Worm (Caenorhabditis elegans) whole organism, L4 larva: Measurements from ENCODE around the gene Y7A5A.1.
A peak's percentile ranks its signal among the peaks of the same experiment; 100 is the strongest.

Experiments used
- D1046.2 ChIP-seq: fragments of 200-800 bp; sonication (Bioruptor generic); IDR thresholded peaks from 2 replicates; pipeline ENCODE4 v1.3.6; 2022; ENCODE audit warnings: missing genetic modification characterization, missing compliant biosample characterization
- F10B5.3 ChIP-seq: sonication (generic microtip); optimal IDR thresholded peaks from 2 replicates; lab custom pipeline; 2016; ENCODE audit warnings: mild to moderate bottlenecking, missing genetic modification characterization, missing compliant biosample characterization
- F44E2.7 ChIP-seq: fragments of 200-800 bp; sonication (Bioruptor generic); IDR thresholded peaks from 2 replicates; pipeline ENCODE4 v2.1.2; 2022; ENCODE audit warnings: missing genetic modification characterization, missing compliant biosample characterization
- T20F7.1 ChIP-seq: fragments of 200-800 bp; sonication (Bioruptor generic); optimal IDR thresholded peaks from 2 replicates; lab custom pipeline; 2018; ENCODE audit warnings: mild to moderate bottlenecking, missing genetic modification characterization, missing compliant biosample characterization
- Y105C5A.15 ChIP-seq: fragments of 200-800 bp; sonication (Bioruptor generic); IDR thresholded peaks from 2 replicates; pipeline ENCODE4 v1.3.6; 2022; ENCODE audit warnings: missing genetic modification characterization, missing compliant biosample characterization
- aha-1 ChIP-seq: fragments of 150-350 bp; peaks from one replicate; lab custom pipeline; 2014; ENCODE audit warnings: missing biosample characterization, missing genetic modification characterization
- arid-1 ChIP-seq: fragments of 200-800 bp; sonication (Bioruptor generic); conservative IDR thresholded peaks from 2 replicates; pipeline ENCODE4 v1.3.6; 2022; ENCODE audit warnings: missing genetic modification reagents, missing genetic modification characterization, missing compliant biosample characterization
- ceh-20 ChIP-seq: fragments of 200-800 bp; sonication (Bioruptor generic); IDR thresholded peaks from 2 replicates; pipeline ENCODE4 v1.3.6; 2022; ENCODE audit warnings: missing genetic modification reagents, missing genetic modification characterization, missing compliant biosample characterization
- ctbp-1 ChIP-seq: fragments of 200-800 bp; sonication (Bioruptor generic); IDR thresholded peaks from 2 replicates; pipeline ENCODE4 v1.3.6; 2022; ENCODE audit warnings: missing genetic modification reagents, missing genetic modification characterization, missing compliant biosample characterization
- daf-16 ChIP-seq, 3 experiments: sonication (generic microtip); optimal IDR thresholded peaks; 2 replicates each; lab custom pipeline; 2016 to 2017; ENCODE audit warnings: missing genetic modification characterization in 3 of 3, missing genetic modification reagents in 3 of 3, mild to moderate bottlenecking in 2 of 3, missing compliant biosample characterization in 2 of 3, missing biosample characterization in 1 of 3, moderate library complexity in 1 of 3
- dmd-6 ChIP-seq: fragments of 200-800 bp; sonication (Bioruptor generic); IDR thresholded peaks from 2 replicates; pipeline ENCODE4 v1.3.6; 2022; ENCODE audit warnings: missing genetic modification reagents, missing genetic modification characterization, missing compliant biosample characterization
- dmd-8 ChIP-seq: fragments of 200-800 bp; sonication (Bioruptor generic); IDR thresholded peaks from 2 replicates; pipeline ENCODE4 v1.3.6; 2022; ENCODE audit warnings: missing genetic modification characterization, missing compliant biosample characterization
- dmd-9 ChIP-seq: fragments of 200-800 bp; sonication (Bioruptor generic); IDR thresholded peaks from 2 replicates; pipeline ENCODE4 v1.3.6; 2022; ENCODE audit warnings: missing genetic modification reagents, missing genetic modification characterization, missing compliant biosample characterization
- dve-1 ChIP-seq: sonication (generic microtip); optimal IDR thresholded peaks from 2 replicates; lab custom pipeline; 2017; ENCODE audit warnings: antibody characterized with exemption, mild to moderate bottlenecking, missing genetic modification characterization, missing compliant biosample characterization; ENCODE audit not compliant: insufficient read depth
- egl-43 ChIP-seq: fragments of 200-800 bp; sonication (Bioruptor generic); IDR thresholded peaks from 2 replicates; pipeline ENCODE4 v1.3.6; 2022; ENCODE audit warnings: missing genetic modification reagents, missing genetic modification characterization, missing compliant biosample characterization
- fkh-10 ChIP-seq: fragments of 150-350 bp; optimal IDR thresholded peaks from 2 replicates; lab custom pipeline; 2014; ENCODE audit warnings: missing biosample characterization, missing genetic modification reagents, missing genetic modification characterization
- fos-1 ChIP-seq: fragments of 150-350 bp; optimal IDR thresholded peaks from 2 replicates; lab custom pipeline; 2014; ENCODE audit warnings: missing biosample characterization, missing genetic modification characterization
- hlh-30 ChIP-seq: sonication (generic microtip); optimal IDR thresholded peaks from 2 replicates; lab custom pipeline; 2017; ENCODE audit warnings: antibody characterized with exemption, mild to moderate bottlenecking, missing genetic modification characterization, missing compliant biosample characterization; ENCODE audit not compliant: insufficient read depth
- hmg-1.1 ChIP-seq: fragments of 200-800 bp; sonication (Bioruptor generic); IDR thresholded peaks from 2 replicates; pipeline ENCODE4 v1.3.6; 2022; ENCODE audit warnings: missing genetic modification reagents, missing genetic modification characterization, missing compliant biosample characterization
- lim-7 ChIP-seq: fragments of 200-800 bp; sonication (Bioruptor generic); IDR thresholded peaks from 2 replicates; pipeline ENCODE4 v1.3.6; 2022; ENCODE audit warnings: missing genetic modification characterization, missing compliant biosample characterization
- lin-1 ChIP-seq: fragments of 200-800 bp; sonication (Bioruptor generic); IDR thresholded peaks from 2 replicates; pipeline ENCODE4 v1.3.6; 2022; ENCODE audit warnings: missing genetic modification reagents, missing genetic modification characterization, missing compliant biosample characterization
- lin-13 ChIP-seq: fragments of 150-350 bp; optimal IDR thresholded peaks from 2 replicates; lab custom pipeline; 2014; ENCODE audit warnings: missing biosample characterization, missing genetic modification reagents, missing genetic modification characterization
- lin-38 ChIP-seq: fragments of 200-800 bp; sonication (Bioruptor generic); IDR thresholded peaks from 2 replicates; pipeline ENCODE4 v1.3.6; 2022; ENCODE audit warnings: missing genetic modification reagents, missing genetic modification characterization, missing compliant biosample characterization
- lir-3 ChIP-seq: sonication (generic microtip); optimal IDR thresholded peaks from 2 replicates; lab custom pipeline; 2016; ENCODE audit warnings: mild to moderate bottlenecking, missing genetic modification characterization, missing compliant biosample characterization
- lsy-2 ChIP-seq, 2 experiments: fragments of 150-350 bp in 1 of 2; sonication (generic microtip) in 1 of 2; optimal IDR thresholded peaks; 2 replicates each; lab custom pipeline; 2014 to 2017; ENCODE audit warnings: missing biosample characterization in 2 of 2, missing genetic modification characterization in 2 of 2
- madf-9 ChIP-seq: fragments of 200-800 bp; sonication (Bioruptor generic); conservative IDR thresholded peaks from 2 replicates; pipeline ENCODE4 v1.3.6; 2022; ENCODE audit warnings: missing genetic modification reagents, missing genetic modification characterization, missing compliant biosample characterization
- mep-1 ChIP-seq: fragments of 150-350 bp; sonication (generic microtip); optimal IDR thresholded peaks from 3 replicates; lab custom pipeline; 2014; ENCODE audit warnings: missing biosample characterization, missing genetic modification characterization
- mes-2 ChIP-seq: sonication (generic microtip); optimal IDR thresholded peaks from 2 replicates; lab custom pipeline; 2016; ENCODE audit warnings: missing genotype, mild to moderate bottlenecking, missing genetic modification characterization, missing compliant biosample characterization; ENCODE audit not compliant: poor library complexity, severe bottlenecking
- nhr-102 ChIP-seq: sonication (generic microtip); optimal IDR thresholded peaks from 2 replicates; lab custom pipeline; 2016; ENCODE audit warnings: mild to moderate bottlenecking, missing genetic modification characterization, moderate library complexity, missing compliant biosample characterization
- nhr-111 ChIP-seq: fragments of 200-800 bp; sonication (Bioruptor generic); optimal IDR thresholded peaks from 2 replicates; lab custom pipeline; 2018; ENCODE audit warnings: mild to moderate bottlenecking, missing genetic modification characterization, missing compliant biosample characterization
- nhr-25 ChIP-seq: sonication (generic microtip); optimal IDR thresholded peaks from 2 replicates; lab custom pipeline; 2017; ENCODE audit warnings: missing genetic modification characterization, mild to moderate bottlenecking, missing compliant biosample characterization, antibody characterized with exemption, moderate library complexity, borderline replicate concordance; ENCODE audit not compliant: insufficient read depth
- nhr-28 ChIP-seq: fragments of 150-350 bp; optimal IDR thresholded peaks from 2 replicates; lab custom pipeline; 2014; ENCODE audit warnings: missing biosample characterization, missing genetic modification characterization
- nhr-41 ChIP-seq: fragments of 200-800 bp; sonication (Bioruptor generic); IDR thresholded peaks from 2 replicates; pipeline ENCODE4 v1.3.6; 2022; ENCODE audit warnings: missing genetic modification reagents, missing genetic modification characterization, missing compliant biosample characterization
- nhr-48 ChIP-seq: sonication (generic microtip); optimal IDR thresholded peaks from 2 replicates; lab custom pipeline; 2016; ENCODE audit warnings: mild to moderate bottlenecking, missing genetic modification characterization, missing compliant biosample characterization
- skn-1 ChIP-seq: fragments of 150-350 bp; optimal IDR thresholded peaks from 2 replicates; lab custom pipeline; 2014; ENCODE audit warnings: missing biosample characterization, missing genetic modification characterization
- snpc-1.2 ChIP-seq: fragments of 200-800 bp; sonication (Bioruptor generic); IDR thresholded peaks from 2 replicates; pipeline ENCODE4 v1.3.6; 2022; ENCODE audit warnings: missing genetic modification reagents, missing genetic modification characterization, missing compliant biosample characterization
- spr-1 ChIP-seq: sonication (generic microtip); optimal IDR thresholded peaks from 2 replicates; lab custom pipeline; 2016; ENCODE audit warnings: mild to moderate bottlenecking, missing genetic modification characterization, missing compliant biosample characterization
- spr-3 ChIP-seq: fragments of 200-800 bp; sonication (Bioruptor generic); optimal IDR thresholded peaks from 2 replicates; lab custom pipeline; 2018; ENCODE audit warnings: mild to moderate bottlenecking, missing genetic modification characterization, missing compliant biosample characterization
- tag-97 ChIP-seq: fragments of 200-800 bp; sonication (Bioruptor generic); IDR thresholded peaks from 2 replicates; pipeline ENCODE4 v1.3.6; 2022; ENCODE audit warnings: missing genetic modification characterization, missing compliant biosample characterization
- tra-1 ChIP-seq: fragments of 200-800 bp; sonication (Bioruptor generic); IDR thresholded peaks from 2 replicates; pipeline ENCODE4 v1.3.6; 2022; ENCODE audit warnings: missing genetic modification reagents, missing genetic modification characterization, missing compliant biosample characterization
- unc-130 ChIP-seq: sonication (generic microtip); optimal IDR thresholded peaks from 2 replicates; lab custom pipeline; 2016; ENCODE audit warnings: missing genetic modification reagents, missing genetic modification characterization, missing compliant biosample characterization
- unc-39 ChIP-seq: sonication (generic microtip); optimal IDR thresholded peaks from 2 replicates; lab custom pipeline; 2017; ENCODE audit warnings: missing biosample characterization, missing genetic modification characterization
- unc-62 ChIP-seq, 3 experiments: fragments of 150-350 bp in 1 of 3; sonication (generic microtip); optimal IDR thresholded peaks in 2 of 3; peaks in 1 of 3; 1 replicate in 1 of 3; 2 replicates in 2 of 3; lab custom pipeline; 2014 to 2017; ENCODE audit warnings: missing biosample characterization in 3 of 3, missing genetic modification characterization in 3 of 3, missing genetic modification reagents in 3 of 3, missing genotype in 1 of 3
- vab-7 ChIP-seq: fragments of 200-800 bp; sonication (Bioruptor generic); IDR thresholded peaks from 2 replicates; pipeline ENCODE4 v1.3.6; 2022; ENCODE audit warnings: missing genetic modification reagents, missing genetic modification characterization, missing compliant biosample characterization
- zip-11 ChIP-seq: fragments of 200-800 bp; sonication (Bioruptor generic); IDR thresholded peaks from 2 replicates; pipeline ENCODE4 v1.3.6; 2022; ENCODE audit warnings: missing genetic modification characterization, missing compliant biosample characterization
- ztf-7 ChIP-seq: fragments of 150-350 bp; optimal IDR thresholded peaks from 2 replicates; lab custom pipeline; 2014; ENCODE audit warnings: missing biosample characterization, missing genetic modification characterization

Y7A5A.1 gene

ce11 chrX:15779503-15779902 lies 8.2 kb upstream of the Y7A5A.1 start (continued):
- peak; percentile 90 for TF ChIP-seq lin-1 (GFP tag; lab: Robert Waterston, UW)
- TF ChIP-seq nhr-28 (tag; lab: Kevin White, UChicago): peak; percentile 94

ce11 chrX:15773262-15773908 lies 2.1 kb upstream of the Y7A5A.1 start, which contains the start of gene Y7A5A.13:
TSS of gene Y7A5A.13 (plus strand) at chrX:15773858.
- TF ChIP-seq vab-7: peak; percentile 86
- peak; percentile 58; the same call in 1 of the 2 replicates for TF ChIP-seq ctbp-1 (GFP tag; lab: Robert Waterston, UW)
- peak; percentile 9 for TF ChIP-seq unc-130 (GFP tag; lab: Kevin White, UChicago)
- TF ChIP-seq F10B5.3: no peak
- no peak for TF ChIP-seq fos-1 (tag; lab: Kevin White, UChicago)
- no peak for TF ChIP-seq mep-1
- TF ChIP-seq lin-13 (GFP tag; lab: Kevin White, UChicago): no peak
- no peak for TF ChIP-seq unc-39 (tag; lab: Kevin White, UChicago)
- peak; percentile 91 for TF ChIP-seq aha-1 (tag; lab: Kevin White, UChicago)
- TF ChIP-seq tra-1: peak; percentile 75
- TF ChIP-seq nhr-48 (tag; lab: Kevin White, UChicago): peak; percentile 51
- TF ChIP-seq lir-3 (tag; lab: Kevin White, UChicago): peak; percentile 17
- peak; percentile 20 for TF ChIP-seq dmd-6 (GFP tag; lab: Robert Waterston, UW)
- 0 out of 2 replicates have a peak, but pooled peaks have one; percentile 33 for TF ChIP-seq dmd-8 (GFP tag; lab: Robert Waterston, UW)
- TF ChIP-seq dve-1: peak; percentile 61
- peak; percentile 59 to 80 for TF ChIP-seq daf-16 (GFP tag; optimal IDR thresholded peaks at IDR 0.05; lab: Kevin White, UChicago)
- peak; percentile 67 for TF ChIP-seq daf-16 (tag; optimal IDR thresholded peaks at IDR 0.05; lab: Kevin White, UChicago)
- peak; percentile 74 for TF ChIP-seq egl-43 (GFP tag; lab: Robert Waterston, UW)
- TF ChIP-seq lim-7 (GFP tag; lab: Robert Waterston, UW): peak; percentile 81
- TF ChIP-seq nhr-25 (tag; lab: Kevin White, UChicago): peak; percentile 4
- TF ChIP-seq ztf-7: no peak
- peak; percentile 54 for TF ChIP-seq hmg-1.1 (GFP tag; lab: Robert Waterston, UW)
- TF ChIP-seq D1046.2 (GFP tag; lab: Robert Waterston, UW): 0 out of 2 replicates have a peak, but pooled peaks have one; percentile 72
- TF ChIP-seq Y105C5A.15: no peak
- no peak for TF ChIP-seq tag-97 (GFP tag; lab: Robert Waterston, UW)
- peak; percentile 13 for TF ChIP-seq spr-3 (GFP tag; lab: Kevin White, UChicago)
- TF ChIP-seq zip-11 (GFP tag; lab: Robert Waterston, UW): 0 out of 2 replicates have a peak, but pooled peaks have one; percentile 36
- no peak for TF ChIP-seq T20F7.1
- peak; percentile 82 for TF ChIP-seq snpc-1.2 (GFP tag; lab: Robert Waterston, UW)
- TF ChIP-seq mes-2 (tag; lab: Kevin White, UChicago): peak; percentile 58
- peak; percentile 61 for TF ChIP-seq nhr-102 (tag; lab: Kevin White, UChicago)
- peak; percentile 68 for TF ChIP-seq lin-38 (GFP tag; lab: Robert Waterston, UW)
- peak; percentile 51 for TF ChIP-seq arid-1 (GFP tag; lab: Robert Waterston, UW)
- no peak for TF ChIP-seq unc-62 (GFP tag; optimal IDR thresholded peaks at IDR 0.05 in 1 of 2; lab: Kevin White, UChicago)
- TF ChIP-seq unc-62 (tag; optimal IDR thresholded peaks at IDR 0.05; lab: Kevin White, UChicago): no peak
- TF ChIP-seq nhr-111 (GFP tag; lab: Kevin White, UChicago): peak; percentile 4
- peak; percentile 35 for TF ChIP-seq spr-1 (tag; lab: Kevin White, UChicago)
- TF ChIP-seq hlh-30 (tag; lab: Kevin White, UChicago): no peak
- no peak for TF ChIP-seq fkh-10 (GFP tag; lab: Kevin White, UChicago)
- no peak for TF ChIP-seq nhr-41
- TF ChIP-seq dmd-9 (GFP tag; lab: Robert Waterston, UW): peak; percentile 54; the same call in 1 of the 2 replicates
- TF ChIP-seq ceh-20: 0 out of 2 replicates have a peak, but pooled peaks have one; percentile 52
- no peak; the same call in 1 of the 2 replicates for TF ChIP-seq madf-9 (GFP tag; lab: Robert Waterston, UW)
- no peak for TF ChIP-seq lsy-2 (tag; optimal IDR thresholded peaks at IDR 0.05; lab: Kevin White, UChicago)
- peak; percentile 61; the same call in 1 of the 2 replicates for TF ChIP-seq F44E2.7 (GFP tag; lab: Robert Waterston, UW)
- TF ChIP-seq skn-1 (tag; lab: Kevin White, UChicago): no peak
